Worm (Caenorhabditis elegans): ENCODE results near the gene D2023.6.
A peak's percentile ranks its signal among the peaks of the same experiment; 100 is the strongest.

Gene D2023.6

DNA sequence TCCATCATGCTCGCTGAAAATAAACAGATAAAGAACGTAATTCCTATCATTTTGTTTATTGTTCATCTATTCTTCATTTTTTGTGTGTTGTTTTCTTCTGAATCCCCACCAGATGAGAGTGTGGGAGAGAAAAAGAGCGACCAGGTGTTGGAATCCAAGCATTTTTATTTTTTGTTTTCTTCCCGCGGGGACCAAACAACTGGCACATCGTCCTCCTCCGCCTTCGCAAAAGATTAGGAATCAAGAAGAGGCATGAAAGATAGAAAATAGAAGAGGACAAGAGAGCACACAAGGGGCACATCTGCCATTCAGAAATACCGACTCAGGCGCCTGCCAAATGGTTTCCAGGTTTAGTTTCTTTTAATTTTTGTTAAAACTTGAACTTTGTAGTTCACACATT, 8.9 kb downstream of the D2023.6 start, which contains the start of gene R13H4.2:
Gene R13H4.2, plus strand, starts transcription at position 319 of the 400 bp plus-strand sequence.
- no peak for TF ChIP-seq ceh-36 (tag; optimal IDR thresholded peaks at IDR 0.05)
- TF ChIP-seq hmg-4 (GFP tag; optimal IDR thresholded peaks at IDR 0.05), result no peak
- TF ChIP-seq tbx-37 (GFP tag; conservative IDR thresholded peaks at IDR 0.05), result no peak
- no peak for TF ChIP-seq ets-7 (tag; optimal IDR thresholded peaks at IDR 0.05)
- no peak for TF ChIP-seq tbx-11 (GFP tag; IDR thresholded peaks at IDR 0.05)
- no peak for TF ChIP-seq ama-1 (optimal IDR thresholded peaks at IDR 0.05)
- no peak for TF ChIP-seq ceh-13 (GFP tag; optimal IDR thresholded peaks at IDR 0.05)
- no peak for TF ChIP-seq flt-1 (GFP tag; IDR thresholded peaks at IDR 0.05)
- TF ChIP-seq tra-4 (tag; optimal IDR thresholded peaks at IDR 0.05), result no peak
- TF ChIP-seq aly-1 (tag; optimal IDR thresholded peaks at IDR 0.05), result no peak

DNA sequence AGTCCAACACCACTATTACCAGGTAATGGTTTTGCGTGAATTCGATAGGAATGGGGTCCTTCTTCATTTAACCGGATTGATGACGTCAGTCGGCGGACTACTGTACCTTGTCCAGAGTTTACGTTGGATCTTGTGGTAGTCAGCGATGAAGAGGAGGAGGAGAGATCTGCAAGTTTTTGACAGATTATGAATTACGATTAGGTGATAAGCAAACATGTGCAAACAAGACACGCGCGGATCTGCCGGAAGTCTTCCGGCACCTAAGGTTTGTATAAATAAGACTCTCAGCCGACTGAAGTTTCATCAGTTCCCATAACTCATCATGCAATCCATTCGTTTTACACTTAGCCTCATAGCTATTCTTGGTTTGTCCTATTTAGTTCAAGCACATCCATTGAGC, 12.1 kb downstream of the D2023.6 start, which contains the start of gene idpb-5:
Gene idpb-5, plus strand, starts transcription at position 301 of the 400 bp plus-strand sequence.
- no peak for TF ChIP-seq tra-4 (tag; optimal IDR thresholded peaks at IDR 0.05)

ce11 chrV:11843678-11844366, 16.7 kb downstream of the D2023.6 start, which contains the start of gene nphp-4:
TSS of gene nphp-4 (minus strand) at chrV:11843728.
- TF ChIP-seq aly-1 (tag; optimal IDR thresholded peaks at IDR 0.05) (no peak), ceh-36 (tag; optimal IDR thresholded peaks at IDR 0.05) (no peak), tbx-11 (GFP tag; IDR thresholded peaks at IDR 0.05) (no peak), tbx-37 (GFP tag; conservative IDR thresholded peaks at IDR 0.05) (no peak), sea-1 (GFP tag; conservative IDR thresholded peaks at IDR 0.05) (no peak), scrt-1 (GFP tag; IDR thresholded peaks at IDR 0.05) (no peak), ama-1 (optimal IDR thresholded peaks at IDR 0.05) (no peak)

DNA sequence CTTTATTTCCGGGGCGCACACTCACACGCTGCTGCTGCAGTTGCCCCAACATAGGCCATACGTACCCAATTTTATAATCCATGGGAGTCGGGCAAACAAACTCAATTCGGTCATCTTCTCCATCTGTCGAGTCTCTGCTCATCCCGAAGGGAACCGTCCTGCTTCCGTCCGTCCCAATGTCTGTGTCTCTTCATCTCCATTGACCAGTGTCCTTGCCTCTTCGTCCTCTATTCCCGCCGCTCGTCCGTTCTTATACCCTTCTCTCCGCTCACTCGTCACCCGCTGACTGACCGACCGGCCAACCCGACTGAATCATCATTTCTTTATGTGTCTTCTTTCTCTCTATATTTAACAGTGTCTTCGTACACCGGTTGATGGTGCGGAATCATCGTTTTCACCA, 17.7 kb downstream of the D2023.6 start:
- TF ChIP-seq flt-1 (GFP tag; IDR thresholded peaks at IDR 0.05) (0 out of 2 replicates have a peak, but pooled peaks have one; percentile 34), tbx-37 (GFP tag; conservative IDR thresholded peaks at IDR 0.05) (no peak), ceh-13 (GFP tag; optimal IDR thresholded peaks at IDR 0.05) (no peak), tra-4 (tag; optimal IDR thresholded peaks at IDR 0.05) (no peak), tbx-11 (GFP tag; IDR thresholded peaks at IDR 0.05) (no peak), sea-1 (GFP tag; conservative IDR thresholded peaks at IDR 0.05) (no peak), hmbx-1 (tag; optimal IDR thresholded peaks at IDR 0.05) (no peak), scrt-1 (GFP tag; IDR thresholded peaks at IDR 0.05) (no peak), hnd-1 (tag; optimal IDR thresholded peaks at IDR 0.05) (no peak), aly-1 (tag; optimal IDR thresholded peaks at IDR 0.05) (peak; percentile 74), ceh-36 (tag; optimal IDR thresholded peaks at IDR 0.05) (no peak), hmg-4 (GFP tag; optimal IDR thresholded peaks at IDR 0.05) (peak; percentile 84), ama-1 (optimal IDR thresholded peaks at IDR 0.05) (no peak), ets-7 (tag; optimal IDR thresholded peaks at IDR 0.05) (peak; percentile 47), F13C5.2 (tag; optimal IDR thresholded peaks at IDR 0.05) (peak; percentile 27), B0310.2 (tag; optimal IDR thresholded peaks at IDR 0.05) (no peak), pes-1 (GFP tag; IDR thresholded peaks at IDR 0.05) (no peak)

DNA sequence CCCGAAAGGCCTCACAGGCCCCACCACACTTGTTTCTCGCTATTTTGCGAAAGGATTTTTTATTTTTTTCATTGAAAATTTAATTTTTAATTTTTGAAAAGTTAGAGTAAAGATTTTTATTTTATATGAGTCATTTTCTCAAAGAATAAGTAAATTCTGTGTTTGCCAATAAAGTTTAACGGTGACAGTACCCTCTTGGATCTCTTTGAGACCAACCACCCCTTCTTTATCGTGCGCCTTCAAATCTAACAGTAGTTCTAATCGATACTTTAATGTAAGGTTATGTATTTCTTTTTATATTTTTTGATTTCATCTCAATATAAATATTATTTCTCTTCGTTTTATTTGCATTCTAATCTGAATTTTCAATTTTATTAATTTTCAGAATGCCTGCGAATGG, 18.3 kb downstream of the D2023.6 start, which contains the start of gene hmp-1:
Gene hmp-1, plus strand, starts transcription at position 380 of the 400 bp plus-strand sequence.
- TF ChIP-seq ceh-36 (tag; optimal IDR thresholded peaks at IDR 0.05), result no peak
- TF ChIP-seq scrt-1 (GFP tag; IDR thresholded peaks at IDR 0.05), result no peak
- TF ChIP-seq tbx-37 (GFP tag; conservative IDR thresholded peaks at IDR 0.05), result no peak
- no peak for TF ChIP-seq pes-1 (GFP tag; IDR thresholded peaks at IDR 0.05)
- TF ChIP-seq tbx-11 (GFP tag; IDR thresholded peaks at IDR 0.05), result no peak
- no peak for TF ChIP-seq flt-1 (GFP tag; IDR thresholded peaks at IDR 0.05)
- no peak for TF ChIP-seq ceh-13 (GFP tag; optimal IDR thresholded peaks at IDR 0.05)
- no peak for TF ChIP-seq B0310.2 (tag; optimal IDR thresholded peaks at IDR 0.05)
- TF ChIP-seq aly-1 (tag; optimal IDR thresholded peaks at IDR 0.05), result no peak
- TF ChIP-seq tra-4 (tag; optimal IDR thresholded peaks at IDR 0.05), result no peak
- TF ChIP-seq hmg-4 (GFP tag; optimal IDR thresholded peaks at IDR 0.05), result no peak

DNA sequence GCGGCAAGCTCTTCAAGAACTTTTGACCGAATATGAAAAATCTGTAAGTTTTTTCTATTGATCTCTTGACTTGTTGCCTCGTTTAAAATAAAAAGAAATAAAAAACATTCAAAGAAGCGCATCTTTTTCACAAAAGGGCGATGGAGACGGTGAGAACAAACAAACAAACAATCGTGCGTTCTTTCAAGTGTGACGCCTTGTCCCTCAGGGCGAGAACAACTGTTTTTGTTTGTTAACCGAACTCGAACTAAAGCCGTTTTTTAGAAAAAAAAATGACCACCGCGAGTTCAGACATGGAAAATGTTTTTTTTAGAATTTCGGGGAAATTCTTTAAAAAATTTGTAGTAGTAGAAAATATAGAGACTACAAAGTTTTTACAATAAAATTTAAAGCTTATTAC, 19.8 kb downstream of the D2023.6 start:
- TF ChIP-seq ama-1 (optimal IDR thresholded peaks at IDR 0.05), result no peak
- no peak for TF ChIP-seq ceh-13 (GFP tag; optimal IDR thresholded peaks at IDR 0.05)
- TF ChIP-seq B0310.2 (tag; optimal IDR thresholded peaks at IDR 0.05), result no peak
- TF ChIP-seq hmbx-1 (tag; optimal IDR thresholded peaks at IDR 0.05), result no peak
- no peak for TF ChIP-seq F13C5.2 (tag; optimal IDR thresholded peaks at IDR 0.05)
- no peak for TF ChIP-seq tbx-11 (GFP tag; IDR thresholded peaks at IDR 0.05)

DNA sequence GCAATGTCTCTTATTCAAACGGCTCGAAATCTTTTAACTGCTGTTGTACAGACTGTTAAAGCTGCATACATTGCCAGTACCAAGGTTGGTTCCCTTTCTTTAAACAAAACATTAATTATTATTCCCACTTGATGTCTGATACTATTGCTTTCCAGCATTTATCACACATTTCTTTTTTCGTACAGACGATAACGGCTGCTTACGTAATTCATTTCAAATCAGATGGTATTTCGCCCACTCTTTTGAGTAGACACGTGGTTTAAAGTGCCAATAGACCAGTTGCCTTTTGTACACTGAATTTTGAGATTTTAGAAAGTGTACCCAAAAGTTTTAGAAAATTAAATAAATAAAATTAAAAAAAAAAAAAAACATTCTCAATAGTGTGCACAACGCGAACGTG, 22.3 kb downstream of the D2023.6 start:
- TF ChIP-seq aly-1 (tag; optimal IDR thresholded peaks at IDR 0.05) (no peak), ets-7 (tag; optimal IDR thresholded peaks at IDR 0.05) (no peak), ama-1 (optimal IDR thresholded peaks at IDR 0.05) (no peak)

ce11 chrV:11852305-11852704, 25.2 kb downstream of the D2023.6 start:
- no peak for TF ChIP-seq B0310.2 (tag; optimal IDR thresholded peaks at IDR 0.05)
- TF ChIP-seq ama-1 (optimal IDR thresholded peaks at IDR 0.05), result no peak
- TF ChIP-seq pes-1 (GFP tag; IDR thresholded peaks at IDR 0.05), result no peak
- TF ChIP-seq tbx-11 (GFP tag; IDR thresholded peaks at IDR 0.05), result no peak
- no peak for TF ChIP-seq flt-1 (GFP tag; IDR thresholded peaks at IDR 0.05)
- no peak for TF ChIP-seq scrt-1 (GFP tag; IDR thresholded peaks at IDR 0.05)
- TF ChIP-seq tra-4 (tag; optimal IDR thresholded peaks at IDR 0.05), result no peak
- TF ChIP-seq ets-7 (tag; optimal IDR thresholded peaks at IDR 0.05), result no peak
- TF ChIP-seq hnd-1 (tag; optimal IDR thresholded peaks at IDR 0.05), result no peak
- TF ChIP-seq hmbx-1 (tag; optimal IDR thresholded peaks at IDR 0.05), result no peak
- no peak for TF ChIP-seq ceh-36 (tag; optimal IDR thresholded peaks at IDR 0.05)
- no peak for TF ChIP-seq ceh-13 (GFP tag; optimal IDR thresholded peaks at IDR 0.05)
- TF ChIP-seq F13C5.2 (tag; optimal IDR thresholded peaks at IDR 0.05), result no peak
- no peak for TF ChIP-seq aly-1 (tag; optimal IDR thresholded peaks at IDR 0.05)
- no peak for TF ChIP-seq tbx-37 (GFP tag; conservative IDR thresholded peaks at IDR 0.05)

Measured in whole organism, early embryonic.